Fruit fly (Drosophila melanogaster) whole organism, embryonic: ENCODE results near the gene Bx42.

Experiments
- Aef1 ChIP-seq: fragments of 200-800 bp; sonication (Bioruptor generic); IDR thresholded peaks from 3 replicates; pipeline ENCODE4 v1.3.6; 2022; ENCODE audit warnings: missing biosample characterization, missing genetic modification characterization
- Awh ChIP-seq: fragments of 200-800 bp; sonication (Bioruptor generic); IDR thresholded peaks from 2 replicates; pipeline ENCODE4, ENCODE4 v1.3.6; 2022; ENCODE audit warnings: missing biosample characterization, missing genetic modification characterization
- CG10321 ChIP-seq: fragments of 200-800 bp; sonication (Bioruptor generic); IDR thresholded peaks from 2 replicates; pipeline ENCODE4 v1.3.6; 2022; ENCODE audit warnings: missing biosample characterization, missing genetic modification characterization
- CG13624 ChIP-seq: fragments of 200-800 bp; sonication (Bioruptor generic); optimal IDR thresholded peaks from 2 replicates; lab custom pipeline; 2016; ENCODE audit warnings: missing biosample characterization, missing genetic modification characterization
- CG14441 ChIP-seq: fragments of 200-800 bp; sonication (Bioruptor generic); IDR thresholded peaks from 2 replicates; pipeline ENCODE4 v1.3.6; 2022; ENCODE audit warnings: missing biosample characterization, missing genetic modification characterization
- CG17359 ChIP-seq: fragments of 200-800 bp; sonication (Bioruptor generic); optimal IDR thresholded peaks from 3 replicates; lab custom pipeline; 2018; ENCODE audit warnings: missing biosample characterization, mild to moderate bottlenecking, missing genetic modification characterization, moderate library complexity
- CG17612 ChIP-seq: fragments of 200-800 bp; sonication (Bioruptor generic); IDR thresholded peaks from 2 replicates; pipeline ENCODE4 v1.3.6; 2022; ENCODE audit warnings: missing biosample characterization, missing genetic modification characterization
- CG1832 ChIP-seq: fragments of 200-800 bp; sonication (Bioruptor generic); optimal IDR thresholded peaks from 2 replicates; lab custom pipeline; 2017; ENCODE audit warnings: missing biosample characterization, mild to moderate bottlenecking, missing genetic modification characterization, inconsistent platforms
- CG32767 ChIP-seq: fragments of 200-800 bp; sonication (Bioruptor generic); IDR thresholded peaks from 2 replicates; pipeline ENCODE4 v1.3.6; 2022; ENCODE audit warnings: missing biosample characterization, missing genetic modification characterization
- CG34422 ChIP-seq: fragments of 200-800 bp; sonication (Bioruptor generic); IDR thresholded peaks from 3 replicates; pipeline ENCODE4 v1.3.6; 2022; ENCODE audit warnings: missing biosample characterization, missing genetic modification characterization
- CG3838 ChIP-seq: fragments of 200-800 bp; sonication (Bioruptor generic); optimal IDR thresholded peaks from 3 replicates; lab custom pipeline; 2016; ENCODE audit warnings: missing biosample characterization, missing genetic modification characterization
- CG7372 ChIP-seq: fragments of 200-800 bp; sonication (Bioruptor generic); IDR thresholded peaks from 2 replicates; pipeline ENCODE4 v1.3.6; 2022; ENCODE audit warnings: missing biosample characterization, missing genetic modification characterization
- CG8290 ChIP-seq, 3 experiments: fragments of 200-800 bp; sonication (Bioruptor generic); optimal IDR thresholded peaks; 2 replicates each; lab custom pipeline; 2016 to 2019; ENCODE audit warnings: missing biosample characterization in 3 of 3, missing genetic modification characterization in 3 of 3, mild to moderate bottlenecking in 2 of 3, moderate library complexity in 1 of 3
- CG8478 ChIP-seq: fragments of >200 bp; optimal IDR thresholded peaks from 2 replicates; lab custom pipeline; 2018
- CG8924 ChIP-seq: fragments of 200-800 bp; optimal IDR thresholded peaks from 3 replicates; lab custom pipeline; 2019; ENCODE audit warnings: missing biosample characterization, mild to moderate bottlenecking, missing genetic modification characterization, moderate library complexity
- CG9727 ChIP-seq: fragments of 200-800 bp; sonication (Bioruptor generic); optimal IDR thresholded peaks from 3 replicates; lab custom pipeline; 2017; ENCODE audit warnings: missing biosample characterization, mild to moderate bottlenecking, missing genetic modification characterization
- CHES-1-like ChIP-seq: fragments of 200-800 bp; sonication (Bioruptor generic); optimal IDR thresholded peaks from 2 replicates; lab custom pipeline; 2016; ENCODE audit warnings: missing biosample characterization, missing genetic modification characterization
- D ChIP-seq, 2 experiments: fragments of 200-800 bp in 1 of 2; fragments of >200 bp in 1 of 2; sonication (Bioruptor generic) in 1 of 2; optimal IDR thresholded peaks; 2 replicates in 1 of 2; 3 replicates in 1 of 2; lab custom pipeline; 2017; ENCODE audit warnings: mild to moderate bottlenecking in 1 of 2, missing biosample characterization in 1 of 2, missing genetic modification characterization in 1 of 2, missing genetic modification reagents in 1 of 2
- Deaf1 ChIP-seq: fragments of 200-800 bp; optimal IDR thresholded peaks from 3 replicates; lab custom pipeline; 2019; ENCODE audit warnings: missing biosample characterization, mild to moderate bottlenecking, missing genetic modification characterization, moderate library complexity
- Drgx ChIP-seq: fragments of 200-800 bp; sonication (Bioruptor generic); IDR thresholded peaks from 2 replicates; pipeline ENCODE4 v1.3.6; 2022; ENCODE audit warnings: missing biosample characterization, missing genetic modification characterization
- Med ChIP-seq: fragments of 200-800 bp; sonication (Bioruptor generic); peaks from one replicate; lab custom pipeline; 2016; ENCODE audit warnings: missing biosample characterization, missing genetic modification characterization, mild to moderate bottlenecking, inconsistent platforms, moderate library complexity
- Nf-YC ChIP-seq: fragments of 200-800 bp; optimal IDR thresholded peaks from 3 replicates; lab custom pipeline; 2019; ENCODE audit warnings: missing biosample characterization, mild to moderate bottlenecking, missing genetic modification characterization, moderate library complexity
- Pdp1 ChIP-seq, 2 experiments: fragments of 200-800 bp; sonication (Bioruptor generic); optimal IDR thresholded peaks; 3 replicates each; lab custom pipeline; 2016; ENCODE audit warnings: missing biosample characterization in 2 of 2, missing genetic modification characterization in 2 of 2, mild to moderate bottlenecking in 1 of 2, moderate library complexity in 1 of 2
- Rx ChIP-seq: fragments of 200-800 bp; sonication (Bioruptor generic); IDR thresholded peaks from 2 replicates; pipeline ENCODE4 v1.3.6; 2022; ENCODE audit warnings: missing biosample characterization, missing genetic modification characterization
- Sin3A ChIP-seq: fragments of >200 bp; optimal IDR thresholded peaks from 2 replicates; lab custom pipeline; 2018
- YL-1 ChIP-seq: fragments of 200-800 bp; sonication (Bioruptor generic); optimal IDR thresholded peaks from 3 replicates; lab custom pipeline; 2017; ENCODE audit warnings: missing biosample characterization, mild to moderate bottlenecking, missing genetic modification characterization
- ac ChIP-seq: fragments of 200-800 bp; sonication (Bioruptor generic); optimal IDR thresholded peaks from 3 replicates; lab custom pipeline; 2017; ENCODE audit warnings: missing biosample characterization, mild to moderate bottlenecking, missing genetic modification characterization
- bcd ChIP-seq: fragments of 200-800 bp; sonication (Bioruptor generic); optimal IDR thresholded peaks from 2 replicates; lab custom pipeline; 2017; ENCODE audit warnings: missing biosample characterization, mild to moderate bottlenecking, missing genetic modification characterization
- br ChIP-seq: fragments of >200 bp; optimal IDR thresholded peaks from 2 replicates; lab custom pipeline; 2017
- bsh ChIP-seq, 2 experiments: fragments of 200-800 bp; sonication (Bioruptor generic); optimal IDR thresholded peaks; 2 replicates each; lab custom pipeline; 2017 to 2018; ENCODE audit warnings: mild to moderate bottlenecking in 2 of 2, missing biosample characterization in 2 of 2, missing genetic modification characterization in 2 of 2, moderate library complexity in 1 of 2
- cg ChIP-seq: fragments of 200-800 bp; sonication (Bioruptor generic); optimal IDR thresholded peaks from 3 replicates; lab custom pipeline; 2019; ENCODE audit warnings: missing biosample characterization, mild to moderate bottlenecking, missing genetic modification characterization, moderate library complexity
- chinmo ChIP-seq: fragments of 200-800 bp; sonication (Bioruptor generic); IDR thresholded peaks from 4 replicates; pipeline ENCODE4 v1.3.6; 2022; ENCODE audit warnings: missing biosample characterization, missing genetic modification characterization; ENCODE audit not compliant: partially characterized antibody
- ci ChIP-seq: fragments of 200-800 bp; sonication (Bioruptor generic); IDR thresholded peaks from 3 replicates; pipeline ENCODE4 v1.3.6; 2022; ENCODE audit warnings: missing biosample characterization, missing genetic modification characterization
- ewg ChIP-seq: fragments of 200-800 bp; sonication (Bioruptor generic); optimal IDR thresholded peaks from 3 replicates; lab custom pipeline; 2017; ENCODE audit warnings: mild to moderate bottlenecking, missing biosample characterization, missing genetic modification reagents, missing genetic modification characterization
- exex ChIP-seq: fragments of 200-800 bp; sonication (Bioruptor generic); optimal IDR thresholded peaks from 4 replicates; lab custom pipeline; 2018; ENCODE audit warnings: missing biosample characterization, mild to moderate bottlenecking, missing genetic modification characterization, moderate library complexity
- gsb-n ChIP-seq: fragments of 200-800 bp; sonication (Bioruptor generic); optimal IDR thresholded peaks from 3 replicates; lab custom pipeline; 2018; ENCODE audit warnings: missing biosample characterization, mild to moderate bottlenecking, missing genetic modification characterization
- nom ChIP-seq: fragments of 200-800 bp; sonication (Bioruptor generic); optimal IDR thresholded peaks from 2 replicates; lab custom pipeline; 2017; ENCODE audit warnings: missing biosample characterization, missing genetic modification characterization, mild to moderate bottlenecking, moderate library complexity, missing genetic modification reagents
- p53 ChIP-seq: fragments of 200-800 bp; sonication (Bioruptor generic); optimal IDR thresholded peaks from 2 replicates; lab custom pipeline; 2016; ENCODE audit warnings: missing biosample characterization, missing genetic modification characterization
- phol ChIP-seq: fragments of 200-800 bp; sonication (Bioruptor generic); optimal IDR thresholded peaks from 3 replicates; lab custom pipeline; 2018; ENCODE audit warnings: missing biosample characterization, mild to moderate bottlenecking, missing genetic modification characterization, moderate library complexity
- pnt ChIP-seq: fragments of 200-800 bp; sonication (Bioruptor generic); optimal IDR thresholded peaks from 3 replicates; lab custom pipeline; 2016; ENCODE audit warnings: missing biosample characterization, missing genetic modification characterization
- prd ChIP-seq, 3 experiments: fragments of >200 bp in 2 of 3; fragments of 200-800 bp in 1 of 3; sonication (Bioruptor generic) in 1 of 3; optimal IDR thresholded peaks in 2 of 3; IDR thresholded peaks in 1 of 3; 2 replicates in 2 of 3; 3 replicates in 1 of 3; pipeline versions ENCODE4 v1.3.6 to Lab custom; 2017 to 2022; ENCODE audit warnings: missing biosample characterization in 1 of 3, missing genetic modification characterization in 1 of 3
- salm ChIP-seq: fragments of 200-800 bp; sonication (Bioruptor generic); optimal IDR thresholded peaks from 2 replicates; lab custom pipeline; 2018; ENCODE audit warnings: missing biosample characterization, mild to moderate bottlenecking, missing genetic modification characterization
- sens ChIP-seq: fragments of 200-800 bp; sonication (Bioruptor generic); peaks from one replicate; lab custom pipeline; 2016; ENCODE audit warnings: missing biosample characterization, missing genetic modification characterization
- so ChIP-seq: fragments of 200-800 bp; sonication (Bioruptor generic); IDR thresholded peaks from 3 replicates; pipeline ENCODE4 v1.3.6; 2022; ENCODE audit warnings: missing biosample characterization, missing genetic modification characterization
- sqz ChIP-seq: fragments of 200-800 bp; sonication (Bioruptor generic); optimal IDR thresholded peaks from 3 replicates; lab custom pipeline; 2018; ENCODE audit warnings: missing biosample characterization, mild to moderate bottlenecking, missing genetic modification characterization
- tll ChIP-seq, 2 experiments: fragments of 200-800 bp in 1 of 2; fragments of >200 bp in 1 of 2; sonication (Bioruptor generic) in 1 of 2; optimal IDR thresholded peaks; 2 replicates each; lab custom pipeline; 2017 to 2019; ENCODE audit warnings: missing biosample characterization in 2 of 2, missing genetic modification characterization in 2 of 2, mild to moderate bottlenecking in 1 of 2, moderate library complexity in 1 of 2
- zen ChIP-seq: fragments of 200-800 bp; sonication (Bioruptor generic); optimal IDR thresholded peaks from 3 replicates; lab custom pipeline; 2018; ENCODE audit warnings: missing biosample characterization, mild to moderate bottlenecking, missing genetic modification characterization, moderate library complexity
- zen2 ChIP-seq: fragments of 200-800 bp; sonication (Bioruptor generic); IDR thresholded peaks from 3 replicates; pipeline ENCODE4 v1.3.6; 2022; ENCODE audit warnings: missing biosample characterization, missing genetic modification characterization; ENCODE audit not compliant: partially characterized antibody

Bx42 gene

dm6 chrX:9155715-9156387 lies 49.4 kb upstream of the Bx42 start (continued):
- peak; percentile 68; the same call in 2 of the 3 replicates for TF ChIP-seq CG34422 (GFP tag; lab: Robert Waterston, UW)
- no peak for TF ChIP-seq prd (optimal IDR thresholded peaks at IDR 0.05; lab: Kevin White, UChicago)
- no peak for TF ChIP-seq prd (GFP tag; IDR thresholded peaks at IDR 0.05; lab: Robert Waterston, UW)
- TF ChIP-seq sens (GFP tag; lab: Kevin White, UChicago), result peak; percentile 48
- peak; percentile 73 for TF ChIP-seq Med (GFP tag; lab: Kevin White, UChicago)
- TF ChIP-seq CG13624 (GFP tag; lab: Kevin White, UChicago), result peak; percentile 93
- TF ChIP-seq D (optimal IDR thresholded peaks at IDR 0.05; lab: Kevin White, UChicago), result no peak
- TF ChIP-seq D (GFP tag; optimal IDR thresholded peaks at IDR 0.05; lab: Kevin White, UChicago), result peak; percentile 4
- no peak for TF ChIP-seq Rx
- peak; percentile 29 for TF ChIP-seq p53 (GFP tag; lab: Kevin White, UChicago)
- no peak for TF ChIP-seq gsb-n (tag; lab: Kevin White, UChicago)
- no peak for TF ChIP-seq CG3838 (GFP tag; lab: Kevin White, UChicago)
- TF ChIP-seq bsh (GFP tag; optimal IDR thresholded peaks at IDR 0.05; lab: Kevin White, UChicago), result peak in 1 of 2 experiments; percentile 30
- TF ChIP-seq tll (GFP tag; optimal IDR thresholded peaks at IDR 0.05; lab: Kevin White, UChicago), result peak in 1 of 2 experiments; percentile 24
- peak; percentile 94 for TF ChIP-seq CG10321 (GFP tag; lab: Robert Waterston, UW)
- no peak for TF ChIP-seq CG8290 (GFP tag; optimal IDR thresholded peaks at IDR 0.05; lab: Kevin White, UChicago)
- peak in 1 of 2 experiments; percentile 33 for TF ChIP-seq CG8290 (tag; optimal IDR thresholded peaks at IDR 0.05; lab: Kevin White, UChicago)
- TF ChIP-seq CG17359 (tag; lab: Kevin White, UChicago), result no peak
- TF ChIP-seq chinmo (GFP tag; lab: Robert Waterston, UW), result peak; percentile 86; the same call in 3 of the 4 replicates
- no peak for TF ChIP-seq br (lab: Kevin White, UChicago)
- TF ChIP-seq cg (GFP tag; lab: Kevin White, UChicago), result peak; percentile 69
- TF ChIP-seq Awh (GFP tag; lab: Robert Waterston, UW), result no peak
- peak in 1 of 2 experiments; percentile 96 for TF ChIP-seq Pdp1 (GFP tag; optimal IDR thresholded peaks at IDR 0.05; lab: Kevin White, UChicago)
- TF ChIP-seq CG14441 (GFP tag; lab: Robert Waterston, UW), result no peak
- peak; percentile 66 for TF ChIP-seq CG8924
- TF ChIP-seq ewg (GFP tag; lab: Kevin White, UChicago), result peak; percentile 71
- TF ChIP-seq exex (tag; lab: Kevin White, UChicago), result peak; percentile 5
- peak; percentile 81 for TF ChIP-seq Deaf1
- TF ChIP-seq ci (GFP tag; lab: Robert Waterston, UW), result 0 out of 3 replicates have a peak, but pooled peaks have one; percentile 21
- TF ChIP-seq CG8478, result peak; percentile 65
- TF ChIP-seq sqz, result peak; percentile 59
- TF ChIP-seq pnt (GFP tag; lab: Kevin White, UChicago), result no peak
- no peak for TF ChIP-seq bcd (GFP tag; lab: Kevin White, UChicago)
- TF ChIP-seq CG9727 (GFP tag; lab: Kevin White, UChicago), result peak; percentile 1
- TF ChIP-seq CG1832, result peak; percentile 78
- TF ChIP-seq phol (tag; lab: Kevin White, UChicago), result peak; percentile 71
- TF ChIP-seq ac (GFP tag; lab: Kevin White, UChicago), result peak; percentile 23
- TF ChIP-seq CG17612 (GFP tag; lab: Robert Waterston, UW), result no peak
- peak; percentile 31; the same call in 1 of the 2 replicates for TF ChIP-seq Drgx (GFP tag; lab: Robert Waterston, UW)
- no peak for TF ChIP-seq salm
- TF ChIP-seq nom (GFP tag; lab: Kevin White, UChicago), result peak; percentile 49
- peak; percentile 89 for TF ChIP-seq CG32767 (GFP tag; lab: Robert Waterston, UW)
- TF ChIP-seq CG7372 (GFP tag; lab: Robert Waterston, UW), result no peak
- TF ChIP-seq Nf-YC (tag; lab: Kevin White, UChicago), result peak; percentile 45
- peak; percentile 15 for TF ChIP-seq zen
- TF ChIP-seq YL-1 (GFP tag; lab: Kevin White, UChicago), result no peak
- no peak for TF ChIP-seq zen2 (GFP tag; lab: Robert Waterston, UW)
- TF ChIP-seq CHES-1-like (GFP tag; lab: Kevin White, UChicago), result no peak
- no peak for TF ChIP-seq Aef1 (GFP tag; lab: Robert Waterston, UW)
- TF ChIP-seq Sin3A, result no peak
- TF ChIP-seq so (GFP tag; lab: Robert Waterston, UW), result no peak
